Worm (Caenorhabditis elegans) whole organism, young adult: ENCODE measurements around the gene fkb-3.

ENCODE experiments used
- B0019.2 ChIP-seq: fragments of 200-800 bp; sonication (Bioruptor generic); conservative IDR thresholded peaks from 2 replicates; pipeline ENCODE4 v1.3.6; 2022; ENCODE audit warnings: missing genetic modification reagents, missing genetic modification characterization, missing compliant biosample characterization
- F37B4.10 ChIP-seq: fragments of 200-800 bp; sonication (Bioruptor generic); IDR thresholded peaks from 2 replicates; pipeline ENCODE4 v1.3.6; 2022; ENCODE audit warnings: missing genetic modification characterization, missing compliant biosample characterization
- F49E8.2 ChIP-seq: sonication (generic microtip); optimal IDR thresholded peaks from 3 replicates; lab custom pipeline; 2017; ENCODE audit warnings: missing genetic modification characterization, mild to moderate bottlenecking, missing compliant biosample characterization, antibody characterized with exemption, moderate library complexity; ENCODE audit not compliant: insufficient read depth
- F57A8.1 ChIP-seq: fragments of 200-800 bp; sonication (Bioruptor generic); optimal IDR thresholded peaks from 2 replicates; lab custom pipeline; 2018; ENCODE audit warnings: mild to moderate bottlenecking, missing genetic modification characterization, moderate library complexity, missing compliant biosample characterization
- K11D2.4 ChIP-seq: fragments of 200-800 bp; sonication (Bioruptor generic); IDR thresholded peaks from 2 replicates; pipeline ENCODE4 v1.3.6; 2022; ENCODE audit warnings: missing genetic modification reagents, missing genetic modification characterization, missing compliant biosample characterization
- K12H6.12 ChIP-seq: fragments of 200-800 bp; sonication (Bioruptor generic); optimal IDR thresholded peaks from 2 replicates; lab custom pipeline; 2018; ENCODE audit warnings: mild to moderate bottlenecking, missing genetic modification characterization, missing compliant biosample characterization
- Y53F4B.3 ChIP-seq: fragments of 200-800 bp; sonication (Bioruptor generic); IDR thresholded peaks from 2 replicates; pipeline ENCODE4 v1.3.6; 2022; ENCODE audit warnings: missing genetic modification reagents, missing genetic modification characterization, missing compliant biosample characterization
- Y53G8AR.9 ChIP-seq: fragments of 200-800 bp; sonication (Bioruptor generic); conservative IDR thresholded peaks from 2 replicates; pipeline ENCODE4 v1.3.6; 2022; ENCODE audit warnings: missing genetic modification reagents, missing genetic modification characterization, missing compliant biosample characterization
- akir-1 ChIP-seq: fragments of 200-800 bp; sonication (Bioruptor generic); optimal IDR thresholded peaks from 2 replicates; lab custom pipeline; 2018; ENCODE audit warnings: mild to moderate bottlenecking, missing genetic modification characterization, moderate library complexity, missing compliant biosample characterization
- ama-1 ChIP-seq, 3 experiments: fragments of 150-350 bp in 1 of 3; sonication (generic microtip) in 2 of 3; optimal IDR thresholded peaks; 2 replicates each; lab custom pipeline; 2014 to 2018; ENCODE audit warnings: missing biosample characterization in 2 of 3, missing genetic modification characterization in 2 of 3, missing genetic modification reagents in 2 of 3
- cebp-2 ChIP-seq: fragments of 200-800 bp; sonication (Bioruptor generic); IDR thresholded peaks from 2 replicates; pipeline ENCODE4 v1.3.6; 2022; ENCODE audit warnings: missing genetic modification characterization, missing compliant biosample characterization
- ceh-100 ChIP-seq: fragments of 200-800 bp; sonication (Bioruptor generic); IDR thresholded peaks from 2 replicates; pipeline ENCODE4 v1.3.6; 2022; ENCODE audit warnings: missing genetic modification reagents, missing genetic modification characterization, missing compliant biosample characterization
- ceh-58 ChIP-seq: fragments of 200-800 bp; sonication (Bioruptor generic); IDR thresholded peaks from 2 replicates; pipeline ENCODE4 v1.3.6; 2022; ENCODE audit warnings: missing genetic modification characterization, missing compliant biosample characterization
- ceh-79 ChIP-seq: sonication (generic microtip); optimal IDR thresholded peaks from 2 replicates; lab custom pipeline; 2017; ENCODE audit warnings: mild to moderate bottlenecking, missing genetic modification characterization, missing compliant biosample characterization
- ceh-91 ChIP-seq: fragments of 200-800 bp; sonication (Bioruptor generic); IDR thresholded peaks from 2 replicates; pipeline ENCODE4 v1.3.6; 2022; ENCODE audit warnings: missing genetic modification reagents, missing genetic modification characterization, missing compliant biosample characterization
- chd-7 ChIP-seq: sonication (generic microtip); optimal IDR thresholded peaks from 2 replicates; lab custom pipeline; 2016; ENCODE audit warnings: mild to moderate bottlenecking, missing genetic modification characterization, moderate library complexity, missing compliant biosample characterization
- die-1 ChIP-seq: sonication (generic microtip); optimal IDR thresholded peaks from 2 replicates; lab custom pipeline; 2016; ENCODE audit warnings: missing genotype, mild to moderate bottlenecking, missing genetic modification characterization, missing compliant biosample characterization
- dpff-1 ChIP-seq: sonication (generic microtip); optimal IDR thresholded peaks from 2 replicates; lab custom pipeline; 2017; ENCODE audit warnings: mild to moderate bottlenecking, missing genetic modification characterization, missing compliant biosample characterization
- efl-1 ChIP-seq: fragments of 150-350 bp; optimal IDR thresholded peaks from 2 replicates; lab custom pipeline; 2014; ENCODE audit warnings: missing biosample characterization, missing genetic modification reagents, missing genetic modification characterization
- egl-18 ChIP-seq: fragments of 200-800 bp; sonication (Bioruptor generic); IDR thresholded peaks from 2 replicates; pipeline ENCODE4 v1.3.6; 2022; ENCODE audit warnings: missing genetic modification reagents, missing genetic modification characterization, missing compliant biosample characterization
- egrh-3 ChIP-seq: fragments of 200-800 bp; sonication (Bioruptor generic); IDR thresholded peaks from 2 replicates; pipeline ENCODE4 v1.3.6; 2022; ENCODE audit warnings: missing genetic modification reagents, missing genetic modification characterization, missing compliant biosample characterization
- ets-4 ChIP-seq: fragments of 200-800 bp; sonication (Bioruptor generic); optimal IDR thresholded peaks from 2 replicates; lab custom pipeline; 2018; ENCODE audit warnings: mild to moderate bottlenecking, missing genetic modification characterization, missing compliant biosample characterization
- fkh-3 ChIP-seq: sonication (generic microtip); optimal IDR thresholded peaks from 2 replicates; lab custom pipeline; 2016; ENCODE audit warnings: mild to moderate bottlenecking, missing genetic modification characterization, missing compliant biosample characterization
- him-1 ChIP-seq: sonication (generic microtip); optimal IDR thresholded peaks from 2 replicates; lab custom pipeline; 2016; ENCODE audit warnings: missing genotype, missing genetic modification reagents, missing genetic modification characterization, missing compliant biosample characterization
- hlh-12 ChIP-seq: sonication (generic microtip); optimal IDR thresholded peaks from 2 replicates; lab custom pipeline; 2016; ENCODE audit warnings: missing genetic modification characterization, missing compliant biosample characterization
- hmg-20 ChIP-seq: fragments of 200-800 bp; sonication (Bioruptor generic); IDR thresholded peaks from 2 replicates; pipeline ENCODE4 v1.3.6; 2022; ENCODE audit warnings: missing genetic modification reagents, missing genetic modification characterization, missing compliant biosample characterization
- hsf-1 ChIP-seq: fragments of 200-800 bp; sonication (Bioruptor generic); IDR thresholded peaks from 2 replicates; pipeline ENCODE4 v1.3.6; 2022; ENCODE audit warnings: missing genetic modification reagents, missing genetic modification characterization, missing compliant biosample characterization
- let-526 ChIP-seq: fragments of 200-800 bp; sonication (Bioruptor generic); IDR thresholded peaks from 2 replicates; pipeline ENCODE4 v1.3.6; 2022; ENCODE audit warnings: missing genetic modification reagents, missing genetic modification characterization, missing compliant biosample characterization
- let-607 ChIP-seq, 2 experiments: fragments of 200-800 bp in 1 of 2; sonication (Bioruptor generic) in 1 of 2; sonication (generic microtip) in 1 of 2; optimal IDR thresholded peaks; 2 replicates each; lab custom pipeline; 2016 to 2018; ENCODE audit warnings: mild to moderate bottlenecking in 2 of 2, missing compliant biosample characterization in 2 of 2, missing genetic modification characterization in 2 of 2, moderate library complexity in 2 of 2, missing genotype in 1 of 2
- lin-26 ChIP-seq: fragments of 200-800 bp; sonication (Bioruptor generic); IDR thresholded peaks from 2 replicates; pipeline ENCODE4 v1.3.6; 2022; ENCODE audit warnings: missing genetic modification reagents, missing genetic modification characterization, missing compliant biosample characterization
- madf-10 ChIP-seq: sonication (generic microtip); optimal IDR thresholded peaks from 2 replicates; lab custom pipeline; 2016; ENCODE audit warnings: mild to moderate bottlenecking, missing genetic modification characterization, missing compliant biosample characterization
- madf-3 ChIP-seq: fragments of 200-800 bp; sonication (Bioruptor generic); IDR thresholded peaks from 2 replicates; pipeline ENCODE4 v1.3.6; 2022; ENCODE audit warnings: missing genetic modification reagents, missing genetic modification characterization, missing compliant biosample characterization
- madf-8 ChIP-seq: fragments of 200-800 bp; sonication (Bioruptor generic); conservative IDR thresholded peaks from 2 replicates; pipeline ENCODE4 v1.3.6; 2022; ENCODE audit warnings: missing genetic modification reagents, missing genetic modification characterization, missing compliant biosample characterization
- mcd-1 ChIP-seq: fragments of 200-800 bp; sonication (Bioruptor generic); IDR thresholded peaks from 2 replicates; pipeline ENCODE4 v1.3.6; 2022; ENCODE audit warnings: missing genetic modification reagents, missing genetic modification characterization, missing compliant biosample characterization
- mel-28 ChIP-seq: sonication (generic microtip); optimal IDR thresholded peaks from 2 replicates; lab custom pipeline; 2016; ENCODE audit warnings: borderline replicate concordance, mild to moderate bottlenecking, missing genetic modification characterization, missing compliant biosample characterization
- mes-4 ChIP-seq: sonication (generic microtip); optimal IDR thresholded peaks from 2 replicates; lab custom pipeline; 2016; ENCODE audit warnings: missing genotype, missing genetic modification characterization, missing compliant biosample characterization
- nfya-1 ChIP-seq: sonication (generic microtip); optimal IDR thresholded peaks from 2 replicates; lab custom pipeline; 2017; ENCODE audit warnings: antibody characterized with exemption, missing compliant biosample characterization, missing genetic modification characterization, borderline replicate concordance; ENCODE audit not compliant: insufficient read depth
- nhr-120 ChIP-seq: fragments of 200-800 bp; sonication (Bioruptor generic); IDR thresholded peaks from 2 replicates; pipeline ENCODE4 v1.3.6; 2022; ENCODE audit warnings: missing genetic modification characterization, missing compliant biosample characterization
- sdz-38 ChIP-seq: sonication (generic microtip); optimal IDR thresholded peaks from 2 replicates; lab custom pipeline; 2016; ENCODE audit warnings: missing genotype, missing genetic modification characterization, missing compliant biosample characterization
- snpc-3.4 ChIP-seq: sonication (generic microtip); optimal IDR thresholded peaks from 2 replicates; lab custom pipeline; 2017; ENCODE audit warnings: missing genetic modification characterization, mild to moderate bottlenecking, missing compliant biosample characterization, antibody characterized with exemption, moderate library complexity, missing genotype, missing genetic modification reagents
- sptf-2 ChIP-seq: fragments of 200-800 bp; sonication (Bioruptor generic); optimal IDR thresholded peaks from 2 replicates; lab custom pipeline; 2018; ENCODE audit warnings: mild to moderate bottlenecking, missing genetic modification characterization, missing compliant biosample characterization
- unc-62 ChIP-seq: fragments of 150-350 bp; optimal IDR thresholded peaks from 2 replicates; lab custom pipeline; 2014; ENCODE audit warnings: missing biosample characterization, missing genetic modification reagents, missing genetic modification characterization
- xnd-1 ChIP-seq: sonication (generic microtip); optimal IDR thresholded peaks from 2 replicates; lab custom pipeline; 2016; ENCODE audit warnings: missing genotype, missing genetic modification reagents, missing genetic modification characterization, missing compliant biosample characterization
- zfh-2 ChIP-seq: fragments of 200-800 bp; sonication (Bioruptor generic); conservative IDR thresholded peaks from 2 replicates; pipeline ENCODE4 v1.3.6; 2022; ENCODE audit warnings: missing genetic modification reagents, missing genetic modification characterization, missing compliant biosample characterization
- ztf-18 ChIP-seq: sonication (generic microtip); optimal IDR thresholded peaks from 2 replicates; lab custom pipeline; 2016; ENCODE audit warnings: missing genotype, mild to moderate bottlenecking, missing genetic modification characterization, missing compliant biosample characterization
- ztf-26 ChIP-seq: sonication (generic microtip); optimal IDR thresholded peaks from 2 replicates; lab custom pipeline; 2017; ENCODE audit warnings: missing genetic modification characterization, missing compliant biosample characterization
- ztf-6 ChIP-seq: fragments of 200-800 bp; sonication (Bioruptor generic); IDR thresholded peaks from 2 replicates; pipeline ENCODE4 v1.3.6; 2022; ENCODE audit warnings: missing genetic modification reagents, missing genetic modification characterization, missing compliant biosample characterization

The fkb-3 gene

DNA sequence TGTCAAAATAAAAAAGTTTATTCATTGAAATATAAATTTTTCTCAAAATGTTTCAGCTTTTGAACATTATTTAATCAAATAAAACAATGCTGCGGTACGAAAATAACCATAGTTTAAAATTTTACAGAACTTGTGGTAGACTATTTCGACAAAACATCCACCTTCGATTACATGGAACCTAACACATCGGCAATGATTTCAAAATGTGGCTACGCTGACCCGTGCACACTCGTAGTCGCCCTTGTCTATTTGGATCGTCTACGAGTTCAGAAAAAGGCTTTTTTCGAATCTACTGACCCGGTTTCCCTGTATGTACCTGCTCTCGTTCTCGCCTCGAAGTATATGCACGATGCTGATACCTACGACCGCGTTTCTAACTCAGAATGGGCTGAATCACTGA is 28.0 kb upstream of the fkb-3 start (continued):
- TF ChIP-seq madf-3 (GFP tag; lab: Robert Waterston, UW) = peak; percentile 91
- TF ChIP-seq lin-26 (GFP tag; lab: Robert Waterston, UW) = peak; percentile 49; the same call in 1 of the 2 replicates
- 0 out of 2 replicates have a peak, but pooled peaks have one; percentile 52 for TF ChIP-seq ceh-58
- no peak for TF ChIP-seq mcd-1 (GFP tag; lab: Robert Waterston, UW)

ce11 chrV:7198403-7198802 is 26.6 kb upstream of the fkb-3 start:
- peak; percentile 73 for TF ChIP-seq ets-4
- TF ChIP-seq chd-7 (tag; lab: Kevin White, UChicago) = peak; percentile 43
- peak; percentile 1 for TF ChIP-seq dpff-1 (tag; lab: Kevin White, UChicago)
- TF ChIP-seq hlh-12 = no peak
- peak; percentile 72 for TF ChIP-seq hsf-1
- TF ChIP-seq Y53F4B.3 (GFP tag; lab: Robert Waterston, UW) = no peak
- no peak for TF ChIP-seq F49E8.2 (tag; lab: Kevin White, UChicago)
- TF ChIP-seq zfh-2 (GFP tag; lab: Robert Waterston, UW) = no peak
- no peak for TF ChIP-seq sptf-2 (GFP tag; lab: Kevin White, UChicago)
- no peak for TF ChIP-seq ceh-100
- no peak for TF ChIP-seq unc-62 (GFP tag; lab: Kevin White, UChicago)
- no peak for TF ChIP-seq mel-28
- TF ChIP-seq egl-18 (GFP tag; lab: Robert Waterston, UW) = no peak
- TF ChIP-seq xnd-1 (tag; lab: Kevin White, UChicago) = peak; percentile 56
- no peak for TF ChIP-seq ceh-79 (tag; lab: Kevin White, UChicago)
- TF ChIP-seq B0019.2 (GFP tag; lab: Robert Waterston, UW) = no peak
- TF ChIP-seq ztf-18 (tag; lab: Kevin White, UChicago) = no peak
- TF ChIP-seq nfya-1 = no peak
- TF ChIP-seq K11D2.4 (GFP tag; lab: Robert Waterston, UW) = no peak
- no peak for TF ChIP-seq egrh-3 (GFP tag; lab: Robert Waterston, UW)
- no peak for TF ChIP-seq madf-10 (tag; lab: Kevin White, UChicago)
- no peak for TF ChIP-seq K12H6.12 (tag; lab: Kevin White, UChicago)
- TF ChIP-seq ztf-6 = no peak
- peak; percentile 48 for TF ChIP-seq ama-1 (optimal IDR thresholded peaks at IDR 0.05; lab: Kevin White, UChicago)
- TF ChIP-seq ama-1 (GFP tag; optimal IDR thresholded peaks at IDR 0.05; lab: Kevin White, UChicago) = peak in 1 of 2 experiments; percentile 73
- TF ChIP-seq snpc-3.4 (tag; lab: Kevin White, UChicago) = peak; percentile 6
- no peak for TF ChIP-seq nhr-120 (GFP tag; lab: Robert Waterston, UW)
- TF ChIP-seq ceh-91 (GFP tag; lab: Robert Waterston, UW) = no peak
- no peak for TF ChIP-seq F37B4.10 (GFP tag; lab: Robert Waterston, UW)
- 0 out of 2 replicates have a peak, but pooled peaks have one; percentile 48 for TF ChIP-seq hmg-20 (GFP tag; lab: Robert Waterston, UW)
- no peak for TF ChIP-seq fkh-3 (tag; lab: Kevin White, UChicago)
- peak; percentile 46 to 68 for TF ChIP-seq let-607 (tag; optimal IDR thresholded peaks at IDR 0.05; lab: Kevin White, UChicago)
- TF ChIP-seq Y53G8AR.9 = peak; percentile 76
- TF ChIP-seq akir-1 = no peak
- no peak for TF ChIP-seq mes-4 (tag; lab: Kevin White, UChicago)
- no peak for TF ChIP-seq sdz-38 (tag; lab: Kevin White, UChicago)
- no peak for TF ChIP-seq ztf-26 (tag; lab: Kevin White, UChicago)
- TF ChIP-seq ceh-58 = no peak
- no peak for TF ChIP-seq let-526 (GFP tag; lab: Robert Waterston, UW)
- TF ChIP-seq F57A8.1 (GFP tag; lab: Kevin White, UChicago) = no peak
- peak; percentile 76 for TF ChIP-seq him-1
- no peak for TF ChIP-seq efl-1 (GFP tag; lab: Kevin White, UChicago)
- no peak for TF ChIP-seq cebp-2 (GFP tag; lab: Robert Waterston, UW)
- no peak for TF ChIP-seq die-1 (tag; lab: Kevin White, UChicago)
- TF ChIP-seq madf-8 (GFP tag; lab: Robert Waterston, UW) = peak; percentile 20; the same call in 1 of the 2 replicates
